Worm (Caenorhabditis elegans): ENCODE results near the gene mcm-3AP.
A peak's percentile ranks its signal among the peaks of the same experiment; 100 is the strongest.

Gene mcm-3AP

DNA sequence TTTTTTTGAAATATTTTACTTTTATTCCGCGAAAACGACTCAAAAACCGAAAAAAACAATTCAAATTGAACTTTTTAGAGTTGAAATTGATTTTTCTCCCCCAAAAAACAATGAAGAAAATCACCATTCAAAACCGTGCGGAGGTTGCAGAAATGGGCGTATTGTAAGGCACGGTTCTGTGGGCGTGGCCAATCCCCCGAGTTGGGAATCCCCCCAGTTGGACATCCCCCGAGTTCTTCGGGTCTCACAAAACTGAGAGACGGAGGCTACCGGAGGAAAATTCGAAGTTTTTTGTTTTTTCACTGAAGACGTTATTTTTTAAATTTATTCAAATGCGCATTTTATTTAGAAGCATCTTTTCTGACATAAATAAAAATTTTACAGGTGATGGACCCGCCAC, at the start of gene mcm-3AP:
TSS of gene mcm-3AP (plus strand) at position 383 of the 400 bp plus-strand sequence.
- TF ChIP-seq unc-55 (GFP tag; optimal IDR thresholded peaks at IDR 0.05): peak; percentile 48
- TF ChIP-seq lsy-2 (tag; optimal IDR thresholded peaks at IDR 0.05): peak in 1 of 2 experiments; percentile 63
- peak; percentile 8 for TF ChIP-seq F13H6.1 (tag; optimal IDR thresholded peaks at IDR 0.05)
- peak; percentile 2 for TF ChIP-seq C34F6.9 (tag; optimal IDR thresholded peaks at IDR 0.05)

- TF ChIP-seq blmp-1 (tag; optimal IDR thresholded peaks at IDR 0.05; ENCODE audit: insufficient read depth) (no peak), ZK546.5 (tag; optimal IDR thresholded peaks at IDR 0.05) (no peak), ztf-1 (GFP tag; conservative IDR thresholded peaks at IDR 0.05) (no peak), sem-4 (tag; optimal IDR thresholded peaks at IDR 0.05) (peak; percentile 70), aly-2 (tag; optimal IDR thresholded peaks at IDR 0.05) (no peak), skn-1 (tag; optimal IDR thresholded peaks at IDR 0.05) (no peak), Y55F3AM.14 (GFP tag; optimal IDR thresholded peaks at IDR 0.05) (no peak), ztf-11 (tag; optimal IDR thresholded peaks at IDR 0.05) (no peak), mab-5 (tag; optimal IDR thresholded peaks at IDR 0.05) (no peak), elt-1 (tag; optimal IDR thresholded peaks at IDR 0.05) (no peak), nhr-25 (tag; optimal IDR thresholded peaks at IDR 0.05) (peak; percentile 41), ceh-82 (tag; optimal IDR thresholded peaks at IDR 0.05) (no peak), gmeb-1 (tag; optimal IDR thresholded peaks at IDR 0.05) (peak; percentile 74), nhr-237 (tag; optimal IDR thresholded peaks at IDR 0.05) (no peak), nhr-6 (tag; optimal IDR thresholded peaks at IDR 0.05) (peak; percentile 22), nhr-11 (tag; optimal IDR thresholded peaks at IDR 0.05) (no peak), ztf-4 (tag; optimal IDR thresholded peaks at IDR 0.05) (peak; percentile 60), nhr-10 (tag; optimal IDR thresholded peaks at IDR 0.05) (no peak), lin-39 (tag; optimal IDR thresholded peaks at IDR 0.05) (no peak), unc-39 (tag; optimal IDR thresholded peaks at IDR 0.05) (no peak), snpc-4 (tag; optimal IDR thresholded peaks at IDR 0.05) (peak; percentile 25), fos-1 (tag; optimal IDR thresholded peaks at IDR 0.05) (peak; percentile 50), lin-13 (GFP tag; optimal IDR thresholded peaks at IDR 0.05) (peak; percentile 57), lin-11 (tag; optimal IDR thresholded peaks at IDR 0.05) (peak; percentile 51), nhr-12 (tag; optimal IDR thresholded peaks at IDR 0.05) (no peak), C34F6.9 (tag; optimal IDR thresholded peaks at IDR 0.05) (peak; percentile 88), elt-3 (tag; optimal IDR thresholded peaks at IDR 0.05) (no peak), nhr-21 (tag; optimal IDR thresholded peaks at IDR 0.05) (peak; percentile 43), mdl-1 (tag; optimal IDR thresholded peaks at IDR 0.05) (no peak), egl-27 (tag; optimal IDR thresholded peaks at IDR 0.05) (peak; percentile 52), peb-1 (tag; optimal IDR thresholded peaks at IDR 0.05) (no peak), R02D3.7 (tag; optimal IDR thresholded peaks at IDR 0.05) (no peak), sma-3 (GFP tag; optimal IDR thresholded peaks at IDR 0.05) (peak; percentile 77), alr-1 (tag; optimal IDR thresholded peaks at IDR 0.05) (no peak), unc-62 (GFP tag; optimal IDR thresholded peaks at IDR 0.05) (no peak), zag-1 (tag; optimal IDR thresholded peaks at IDR 0.05) (no peak), unc-55 (GFP tag; optimal IDR thresholded peaks at IDR 0.05) (peak; percentile 92), ama-1 (optimal IDR thresholded peaks at IDR 0.05) (no peak), ceh-16 (tag; optimal IDR thresholded peaks at IDR 0.05) (no peak), mbf-1 (tag; optimal IDR thresholded peaks at IDR 0.05) (no peak), sma-9 (GFP tag; optimal IDR thresholded peaks at IDR 0.05) (peak; percentile 79), sma-9 (tag; optimal IDR thresholded peaks at IDR 0.05) (no peak), nhr-129 (tag; optimal IDR thresholded peaks at IDR 0.05) (peak; percentile 88), lsy-2 (tag; optimal IDR thresholded peaks at IDR 0.05) (peak; percentile 90 to 98), crh-2 (tag; optimal IDR thresholded peaks at IDR 0.05) (peak; percentile 92), nhr-23 (tag; optimal IDR thresholded peaks at IDR 0.05) (no peak), dmd-4 (tag; optimal IDR thresholded peaks at IDR 0.05) (no peak), F13H6.1 (tag; optimal IDR thresholded peaks at IDR 0.05) (peak; percentile 69), nhr-77 (tag; optimal IDR thresholded peaks at IDR 0.05) (no peak)
These were observed 46.1 kb upstream of the mcm-3AP start, which contains the start of gene arp-11 for ce11 chrIV:7902221-7902904. Gene arp-11 (minus strand): TSS chrIV:7902271.
